Worm (Caenorhabditis elegans): Measurements from ENCODE around the gene C17H11.6.

ce11 chrX:8147398-8147797, 56.2 kb downstream of the C17H11.6 start, which contains the start of gene C02B8.1:
- TF ChIP-seq pes-1 (GFP tag; IDR thresholded peaks at IDR 0.05) (no peak), ama-1 (optimal IDR thresholded peaks at IDR 0.05) (no peak), hmbx-1 (tag; optimal IDR thresholded peaks at IDR 0.05) (no peak), ets-7 (tag; optimal IDR thresholded peaks at IDR 0.05) (no peak)
